Fruit fly (Drosophila melanogaster) whole organism, embryonic: ENCODE measurements around the gene ple.

Source experiments
- Atf-2 ChIP-seq: fragments of 200-800 bp; sonication (Bioruptor generic); optimal IDR thresholded peaks from 2 replicates; lab custom pipeline; 2016; ENCODE audit warnings: missing biosample characterization, missing genetic modification characterization
- Atf3 ChIP-seq: fragments of 200-800 bp; sonication (Bioruptor generic); optimal IDR thresholded peaks from 3 replicates; lab custom pipeline; 2016; ENCODE audit warnings: missing biosample characterization, missing genetic modification characterization
- CG12219 ChIP-seq: fragments of 200-800 bp; sonication (Bioruptor generic); optimal IDR thresholded peaks from 3 replicates; lab custom pipeline; 2018; ENCODE audit warnings: missing biosample characterization, mild to moderate bottlenecking, missing genetic modification characterization
- CG12744 ChIP-seq: fragments of 200-800 bp; sonication (Bioruptor generic); optimal IDR thresholded peaks from 2 replicates; lab custom pipeline; 2016; ENCODE audit warnings: missing biosample characterization, missing genetic modification characterization
- CG14050 ChIP-seq: fragments of 200-800 bp; sonication (Bioruptor generic); IDR thresholded peaks from 3 replicates; pipeline ENCODE4 v1.3.6; 2022; ENCODE audit warnings: missing biosample characterization, missing genetic modification characterization
- CG15479 ChIP-seq: fragments of 200-800 bp; sonication (Bioruptor generic); optimal IDR thresholded peaks from 3 replicates; lab custom pipeline; 2019; ENCODE audit warnings: missing biosample characterization, mild to moderate bottlenecking, missing genetic modification characterization, moderate library complexity
- CG16779 ChIP-seq: fragments of 200-800 bp; sonication (Bioruptor generic); IDR thresholded peaks from 2 replicates; pipeline ENCODE4 v1.3.6; 2022; ENCODE audit warnings: missing biosample characterization, missing genetic modification characterization
- CG1792 ChIP-seq: fragments of 200-800 bp; sonication (Bioruptor generic); optimal IDR thresholded peaks from 2 replicates; lab custom pipeline; 2016; ENCODE audit warnings: missing biosample characterization, missing genetic modification characterization
- CG2875 ChIP-seq: fragments of 200-800 bp; sonication (Bioruptor generic); optimal IDR thresholded peaks from 2 replicates; lab custom pipeline; 2017; ENCODE audit warnings: missing biosample characterization, mild to moderate bottlenecking, missing genetic modification characterization, missing genetic modification reagents
- CG31441 ChIP-seq: fragments of 200-800 bp; sonication (Bioruptor generic); IDR thresholded peaks from 2 replicates; pipeline ENCODE4 v1.3.6; 2022; ENCODE audit warnings: missing biosample characterization, missing genetic modification characterization
- CG32772 ChIP-seq: fragments of 200-800 bp; sonication (Bioruptor generic); IDR thresholded peaks from 2 replicates; pipeline ENCODE4 v1.3.6; 2022; ENCODE audit warnings: missing biosample characterization, missing genetic modification characterization
- CG6683 ChIP-seq: fragments of 200-800 bp; sonication (Bioruptor generic); optimal IDR thresholded peaks from 2 replicates; lab custom pipeline; 2017; ENCODE audit warnings: missing biosample characterization, mild to moderate bottlenecking, missing genetic modification characterization, missing genetic modification reagents
- CG7987 ChIP-seq: fragments of 200-800 bp; sonication (Bioruptor generic); optimal IDR thresholded peaks from 2 replicates; lab custom pipeline; 2018; ENCODE audit warnings: missing biosample characterization, mild to moderate bottlenecking, missing genetic modification characterization, moderate library complexity
- Chrac-16 ChIP-seq: fragments of 200-800 bp; sonication (Bioruptor generic); optimal IDR thresholded peaks from 3 replicates; lab custom pipeline; 2016; ENCODE audit warnings: missing biosample characterization, missing genetic modification characterization
- D19A ChIP-seq: fragments of 200-800 bp; optimal IDR thresholded peaks from 3 replicates; lab custom pipeline; 2019; ENCODE audit warnings: missing biosample characterization, mild to moderate bottlenecking, missing genetic modification characterization, moderate library complexity
- Dfd ChIP-seq, 2 experiments: fragments of >200 bp; optimal IDR thresholded peaks; 2 replicates each; lab custom pipeline; 2017; ENCODE audit warnings: missing biosample characterization in 2 of 2, missing genetic modification characterization in 2 of 2
- Eip74EF ChIP-seq, 2 experiments: fragments of 200-800 bp in 1 of 2; fragments of >200 bp in 1 of 2; sonication (Bioruptor generic) in 1 of 2; optimal IDR thresholded peaks; 2 replicates each; lab custom pipeline; 2017 to 2019; ENCODE audit warnings: missing biosample characterization in 2 of 2, missing genetic modification characterization in 2 of 2, mild to moderate bottlenecking in 1 of 2, moderate library complexity in 1 of 2
- Fer1 ChIP-seq: fragments of 200-800 bp; sonication (Bioruptor generic); optimal IDR thresholded peaks from 2 replicates; lab custom pipeline; 2017; ENCODE audit warnings: missing biosample characterization, mild to moderate bottlenecking, missing genetic modification characterization
- HLHmδ ChIP-seq: fragments of 200-800 bp; sonication (Bioruptor generic); optimal IDR thresholded peaks from 2 replicates; lab custom pipeline; 2018; ENCODE audit warnings: missing biosample characterization, mild to moderate bottlenecking, missing genetic modification characterization, moderate library complexity
- Kr ChIP-seq: fragments of 200-800 bp; sonication (Bioruptor generic); optimal IDR thresholded peaks from 2 replicates; lab custom pipeline; 2017; ENCODE audit warnings: missing biosample characterization, mild to moderate bottlenecking, missing genetic modification characterization
- Myb ChIP-seq: fragments of 200-800 bp; sonication (Bioruptor generic); optimal IDR thresholded peaks from 2 replicates; lab custom pipeline; 2016; ENCODE audit warnings: missing biosample characterization, missing genetic modification characterization
- Ptx1 ChIP-seq: fragments of 200-800 bp; sonication (Bioruptor generic); IDR thresholded peaks from 2 replicates; pipeline ENCODE4 v1.3.6; 2022; ENCODE audit warnings: missing biosample characterization, missing genetic modification characterization
- Stat92E ChIP-seq, 3 experiments: fragments of >200 bp in 2 of 3; fragments of 200-800 bp in 1 of 3; sonication (Bioruptor generic) in 1 of 3; optimal IDR thresholded peaks; 2 replicates each; lab custom pipeline; 2017 to 2019; ENCODE audit warnings: missing biosample characterization in 3 of 3, missing genetic modification characterization in 3 of 3, mild to moderate bottlenecking in 1 of 3, moderate library complexity in 1 of 3
- Xrp1 ChIP-seq: fragments of 200-800 bp; sonication (Bioruptor generic); IDR thresholded peaks from 2 replicates; pipeline ENCODE4 v1.3.6; 2022; ENCODE audit warnings: missing biosample characterization, missing genetic modification characterization
- ac ChIP-seq: fragments of 200-800 bp; sonication (Bioruptor generic); optimal IDR thresholded peaks from 3 replicates; lab custom pipeline; 2017; ENCODE audit warnings: missing biosample characterization, mild to moderate bottlenecking, missing genetic modification characterization
- ara ChIP-seq: fragments of 200-800 bp; sonication (Bioruptor generic); IDR thresholded peaks from 2 replicates; pipeline ENCODE4 v1.3.6; 2022; ENCODE audit warnings: missing biosample characterization, missing genetic modification characterization
- btn ChIP-seq: fragments of 200-800 bp; sonication (Bioruptor generic); optimal IDR thresholded peaks from 2 replicates; lab custom pipeline; 2016; ENCODE audit warnings: missing biosample characterization, missing genetic modification characterization
- cad ChIP-seq: fragments of >200 bp; optimal IDR thresholded peaks from 2 replicates; lab custom pipeline; 2017; ENCODE audit warnings: missing biosample characterization, missing genetic modification characterization
- caup ChIP-seq: fragments of 200-800 bp; sonication (Bioruptor generic); optimal IDR thresholded peaks from 3 replicates; lab custom pipeline; 2017; ENCODE audit warnings: missing biosample characterization, mild to moderate bottlenecking, missing genetic modification characterization, moderate library complexity; ENCODE audit not compliant: severe bottlenecking
- chif ChIP-seq, 2 experiments: fragments of 200-800 bp; sonication (Bioruptor generic); optimal IDR thresholded peaks; 3 replicates each; lab custom pipeline; 2016; ENCODE audit warnings: missing biosample characterization in 2 of 2, missing genetic modification characterization in 2 of 2
- chn ChIP-seq: fragments of 200-800 bp; sonication (Bioruptor generic); optimal IDR thresholded peaks from 2 replicates; lab custom pipeline; 2016; ENCODE audit warnings: missing biosample characterization, missing genetic modification characterization
- grn ChIP-seq: fragments of 200-800 bp; sonication (Bioruptor generic); optimal IDR thresholded peaks from 3 replicates; lab custom pipeline; 2017; ENCODE audit warnings: missing biosample characterization, missing genetic modification characterization
- kah ChIP-seq: fragments of 200-800 bp; sonication (Bioruptor generic); optimal IDR thresholded peaks from 2 replicates; lab custom pipeline; 2018; ENCODE audit warnings: missing biosample characterization, mild to moderate bottlenecking, missing genetic modification characterization
- pzg ChIP-seq: fragments of 200-800 bp; sonication (Bioruptor generic); optimal IDR thresholded peaks from 3 replicates; lab custom pipeline; 2018; ENCODE audit warnings: missing biosample characterization, mild to moderate bottlenecking, missing genetic modification characterization, moderate library complexity
- sens-2 ChIP-seq: fragments of 200-800 bp; sonication (Bioruptor generic); IDR thresholded peaks from 2 replicates; pipeline ENCODE4 v1.3.6; 2022; ENCODE audit warnings: missing biosample characterization, missing genetic modification characterization
- shn ChIP-seq: fragments of 200-800 bp; sonication (Bioruptor generic); optimal IDR thresholded peaks from 3 replicates; lab custom pipeline; 2016; ENCODE audit warnings: missing biosample characterization, missing genetic modification characterization
- sim ChIP-seq: fragments of 200-800 bp; sonication (Bioruptor generic); IDR thresholded peaks from 2 replicates; pipeline ENCODE4 v1.3.6; 2022; ENCODE audit warnings: missing biosample characterization, missing genetic modification characterization
- sima ChIP-seq: fragments of 200-800 bp; sonication (Bioruptor generic); optimal IDR thresholded peaks from 2 replicates; lab custom pipeline; 2016; ENCODE audit warnings: missing biosample characterization, missing genetic modification characterization
- sna ChIP-seq: fragments of 200-800 bp; sonication (Bioruptor generic); IDR thresholded peaks from 2 replicates; pipeline ENCODE4 v1.3.6; 2022; ENCODE audit warnings: missing biosample characterization, missing genetic modification characterization; ENCODE audit not compliant: partially characterized antibody
- tio ChIP-seq: fragments of 200-800 bp; sonication (Bioruptor generic); optimal IDR thresholded peaks from 2 replicates; lab custom pipeline; 2017; ENCODE audit warnings: missing biosample characterization, missing genetic modification characterization, inconsistent platforms
- toy ChIP-seq: fragments of 200-800 bp; sonication (Bioruptor generic); IDR thresholded peaks from 2 replicates; pipeline ENCODE4 v1.3.6; 2022; ENCODE audit warnings: missing biosample characterization, missing genetic modification characterization
- trh ChIP-seq: fragments of 200-800 bp; sonication (Bioruptor generic); optimal IDR thresholded peaks from 2 replicates; lab custom pipeline; 2016; ENCODE audit warnings: missing biosample characterization, missing genetic modification characterization
- tx ChIP-seq: fragments of 200-800 bp; sonication (Bioruptor generic); optimal IDR thresholded peaks from 2 replicates; lab custom pipeline; 2016; ENCODE audit warnings: missing biosample characterization, missing genetic modification characterization
- zen ChIP-seq: fragments of 200-800 bp; sonication (Bioruptor generic); optimal IDR thresholded peaks from 3 replicates; lab custom pipeline; 2018; ENCODE audit warnings: missing biosample characterization, mild to moderate bottlenecking, missing genetic modification characterization, moderate library complexity

ple gene

dm6 chr3L:6767153-6767552 is 47.8 kb upstream of the ple start (continued):
- TF ChIP-seq Stat92E (GFP tag; optimal IDR thresholded peaks at IDR 0.05; lab: Kevin White, UChicago) (peak in 1 of 3 experiments; percentile 67), btn (GFP tag; lab: Kevin White, UChicago) (no peak), toy (GFP tag; lab: Robert Waterston, UW) (no peak), Eip74EF (GFP tag; optimal IDR thresholded peaks at IDR 0.05; lab: Kevin White, UChicago) (no peak), cad (GFP tag; lab: Kevin White, UChicago) (peak; percentile 66), Fer1 (no peak), CG12744 (GFP tag; lab: Kevin White, UChicago) (no peak), sima (GFP tag; lab: Kevin White, UChicago) (no peak), CG12219 (GFP tag; lab: Kevin White, UChicago) (no peak), ara (GFP tag; lab: Robert Waterston, UW) (no peak), chif (GFP tag; optimal IDR thresholded peaks at IDR 0.05; lab: Kevin White, UChicago) (no peak), CG2875 (GFP tag; lab: Kevin White, UChicago) (no peak), CG16779 (GFP tag; lab: Robert Waterston, UW) (no peak), CG15479 (peak; percentile 71), kah (GFP tag; lab: Kevin White, UChicago) (no peak), sna (no peak), Chrac-16 (GFP tag; lab: Kevin White, UChicago) (no peak), CG7987 (no peak), Atf3 (GFP tag; lab: Kevin White, UChicago) (no peak), caup (GFP tag; lab: Kevin White, UChicago) (no peak), Atf-2 (GFP tag; lab: Kevin White, UChicago) (no peak), tio (GFP tag; lab: Kevin White, UChicago) (no peak), trh (GFP tag; lab: Kevin White, UChicago) (no peak), D19A (no peak), pzg (GFP tag; lab: Kevin White, UChicago) (no peak), zen (tag; lab: Kevin White, UChicago) (peak; percentile 93), CG14050 (GFP tag; lab: Robert Waterston, UW) (no peak), ac (GFP tag; lab: Kevin White, UChicago) (no peak), CG31441 (GFP tag; lab: Robert Waterston, UW) (no peak), sens-2 (GFP tag; lab: Robert Waterston, UW) (no peak), tx (GFP tag; lab: Kevin White, UChicago) (no peak), CG1792 (GFP tag; lab: Kevin White, UChicago) (no peak), HLHmδ (GFP tag; lab: Kevin White, UChicago) (no peak), CG32772 (GFP tag; lab: Robert Waterston, UW) (no peak), Myb (GFP tag; lab: Kevin White, UChicago) (no peak), Kr (GFP tag; lab: Kevin White, UChicago) (no peak), sim (GFP tag; lab: Robert Waterston, UW) (no peak), Dfd (GFP tag; optimal IDR thresholded peaks at IDR 0.05; lab: Kevin White, UChicago) (no peak), CG6683 (GFP tag; lab: Kevin White, UChicago) (no peak), Ptx1 (GFP tag; lab: Robert Waterston, UW) (no peak), chn (no peak), Xrp1 (no peak), grn (GFP tag; lab: Kevin White, UChicago) (peak; percentile 41), shn (GFP tag; lab: Kevin White, UChicago) (no peak)
